Worm (Caenorhabditis elegans) whole organism, L3 larva: Measurements from ENCODE around the gene sre-30.

Experiments
- egl-27 ChIP-seq: sonication (generic microtip); optimal IDR thresholded peaks from 4 replicates; lab custom pipeline; 2017; ENCODE audit warnings: missing biosample characterization, missing genetic modification reagents, missing genetic modification characterization
- fos-1 ChIP-seq: fragments of 150-350 bp; optimal IDR thresholded peaks from 2 replicates; lab custom pipeline; 2014; ENCODE audit warnings: missing biosample characterization, missing genetic modification characterization
- nhr-25 ChIP-seq: sonication (generic microtip); optimal IDR thresholded peaks from 2 replicates; lab custom pipeline; 2017; ENCODE audit warnings: missing biosample characterization, missing genetic modification characterization
- nhr-76 ChIP-seq: fragments of 150-350 bp; sonication (generic microtip); optimal IDR thresholded peaks from 5 replicates; lab custom pipeline; 2014; ENCODE audit warnings: missing biosample characterization, missing genetic modification characterization
- nhr-77 ChIP-seq: fragments of 150-350 bp; optimal IDR thresholded peaks from 2 replicates; lab custom pipeline; 2014; ENCODE audit warnings: missing biosample characterization, missing genetic modification characterization
- pqm-1 ChIP-seq: fragments of 150-350 bp; optimal IDR thresholded peaks from 2 replicates; lab custom pipeline; 2017; ENCODE audit warnings: missing biosample characterization, missing genetic modification characterization, inconsistent platforms
- snpc-4 ChIP-seq: fragments of 150-350 bp; optimal IDR thresholded peaks from 2 replicates; lab custom pipeline; 2014; ENCODE audit warnings: missing biosample characterization, missing genetic modification characterization
- zag-1 ChIP-seq: fragments of 150-350 bp; optimal IDR thresholded peaks from 2 replicates; lab custom pipeline; 2014; ENCODE audit warnings: missing biosample characterization, missing genetic modification characterization

ce11 chrII:12414805-12415204, 8.5 kb upstream of the sre-30 start, which contains the start of gene Y57A10C.11:
- TF ChIP-seq pqm-1 (tag; lab: Kevin White, UChicago) (no peak), snpc-4 (no peak), zag-1 (tag; lab: Kevin White, UChicago) (no peak), nhr-25 (tag; lab: Kevin White, UChicago) (no peak), nhr-76 (tag; lab: Kevin White, UChicago) (no peak), egl-27 (tag; lab: Kevin White, UChicago) (no peak), nhr-77 (tag; lab: Kevin White, UChicago) (no peak), fos-1 (tag; lab: Kevin White, UChicago) (no peak)
